Worm (Caenorhabditis elegans): Measurements from ENCODE around the gene W05E10.1.

DNA sequence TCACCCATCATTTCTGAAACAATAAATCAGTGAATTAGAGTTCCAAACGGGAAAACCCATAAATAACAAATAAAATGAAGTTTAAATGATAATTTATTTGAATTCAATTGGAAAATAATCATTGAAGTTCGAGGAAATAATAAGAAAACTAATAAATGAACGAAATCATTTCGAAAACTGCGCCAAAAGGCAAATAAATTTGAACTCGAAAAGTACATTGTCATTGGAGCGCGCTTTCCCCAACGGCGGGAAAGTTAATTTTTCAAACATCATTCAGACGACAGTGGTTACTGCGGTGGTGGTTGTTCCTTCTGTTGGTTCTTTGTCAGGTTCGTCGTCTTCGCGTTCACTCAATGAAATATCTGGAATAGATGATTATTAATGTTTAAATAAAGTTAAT is 42.0 kb upstream of the W05E10.1 start, which contains the start of gene npp-22:
- TF ChIP-seq him-1 (tag; optimal IDR thresholded peaks at IDR 0.05) (no peak), dao-5 (tag; optimal IDR thresholded peaks at IDR 0.05) (no peak), W03F9.2 (tag; optimal IDR thresholded peaks at IDR 0.05) (no peak)

All from whole organism, L4/young adult.